Fruit fly (Drosophila melanogaster): ENCODE data around the gene CG33764.

DNA sequence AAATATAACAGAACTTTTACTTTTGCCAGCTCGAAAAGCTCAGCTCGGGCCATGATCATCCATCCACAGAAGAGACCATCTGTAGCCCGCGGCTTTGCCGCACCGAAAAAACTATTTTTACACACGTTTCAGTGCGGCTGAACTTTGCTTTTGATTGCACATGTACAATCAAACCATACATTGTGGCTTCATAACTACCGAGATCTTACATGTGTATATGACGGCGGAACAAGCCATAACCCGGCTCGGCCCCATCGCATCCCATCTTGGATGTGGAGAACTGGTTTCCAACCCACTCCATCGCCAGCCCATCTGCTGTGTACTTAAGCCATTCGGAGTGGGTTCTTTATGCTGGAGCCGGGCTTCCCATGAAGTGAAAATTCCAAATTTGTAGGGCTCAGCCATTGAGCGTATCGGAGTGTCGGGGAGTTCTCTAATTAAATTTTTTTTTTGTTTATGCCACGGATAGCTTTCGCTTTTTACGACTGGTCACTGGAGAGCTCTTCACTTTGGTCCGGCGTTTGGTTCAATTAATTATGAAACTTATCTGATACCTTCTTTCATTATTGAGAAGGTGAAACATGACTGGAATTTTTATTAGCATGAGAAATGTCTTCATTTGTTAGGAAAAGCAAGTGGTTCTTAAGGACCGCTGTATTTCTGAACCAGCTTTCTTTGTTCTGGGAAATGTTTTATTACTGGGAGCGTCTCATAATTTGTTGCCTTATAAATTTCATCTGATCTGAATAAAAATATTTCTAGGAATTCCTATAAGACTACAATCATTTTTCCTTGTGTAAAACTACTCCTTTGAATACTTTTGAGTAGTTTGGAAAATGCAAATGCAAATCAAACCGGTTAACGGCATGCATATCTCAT, 3.9 kb upstream of the CG33764 start:
- TF ChIP-seq CG12605 (GFP tag; IDR thresholded peaks at IDR 0.05) (no peak), CG8159 (tag; optimal IDR thresholded peaks at IDR 0.05) (peak; percentile 33), Pif1A (GFP tag; optimal IDR thresholded peaks at IDR 0.05) (no peak)
